Worm (Caenorhabditis elegans) whole organism, late embryonic: ENCODE measurements around the gene srr-6.

Experiments used
- C08G9.2 ChIP-seq: sonication (generic microtip); optimal IDR thresholded peaks from 2 replicates; lab custom pipeline; 2016; ENCODE audit warnings: mild to moderate bottlenecking, missing genetic modification characterization, moderate library complexity, missing compliant biosample characterization
- K09A11.1 ChIP-seq: sonication (generic microtip); optimal IDR thresholded peaks from 2 replicates; lab custom pipeline; 2017; ENCODE audit warnings: antibody characterized with exemption, mild to moderate bottlenecking, missing genetic modification characterization, missing compliant biosample characterization; ENCODE audit not compliant: insufficient read depth
- T23F11.4 ChIP-seq: fragments of 200-800 bp; sonication (Bioruptor generic); optimal IDR thresholded peaks from 2 replicates; lab custom pipeline; 2018; ENCODE audit warnings: mild to moderate bottlenecking, missing genetic modification characterization, missing compliant biosample characterization
- Y22D7AL.16 ChIP-seq: sonication (generic microtip); optimal IDR thresholded peaks from 2 replicates; lab custom pipeline; 2016; ENCODE audit warnings: missing genetic modification characterization, missing compliant biosample characterization
- ahr-1 ChIP-seq: sonication (generic microtip); optimal IDR thresholded peaks from 2 replicates; lab custom pipeline; 2016; ENCODE audit warnings: missing genetic modification characterization, missing compliant biosample characterization
- ceh-18 ChIP-seq: sonication (generic microtip); optimal IDR thresholded peaks from 2 replicates; lab custom pipeline; 2016; ENCODE audit warnings: missing genetic modification characterization, missing compliant biosample characterization
- ceh-2 ChIP-seq: sonication (generic microtip); optimal IDR thresholded peaks from 2 replicates; lab custom pipeline; 2016; ENCODE audit warnings: missing genotype, missing genetic modification characterization, missing compliant biosample characterization
- ceh-22 ChIP-seq: sonication (generic microtip); optimal IDR thresholded peaks from 2 replicates; lab custom pipeline; 2017; ENCODE audit warnings: missing biosample characterization, missing genetic modification characterization
- ceh-30 ChIP-seq: fragments of 150-350 bp; optimal IDR thresholded peaks from 2 replicates; lab custom pipeline; 2014; ENCODE audit warnings: missing biosample characterization, missing genetic modification characterization
- ceh-31 ChIP-seq: sonication (generic microtip); optimal IDR thresholded peaks from 2 replicates; lab custom pipeline; 2016; ENCODE audit warnings: missing genetic modification characterization, missing compliant biosample characterization
- ceh-34 ChIP-seq: sonication (generic microtip); optimal IDR thresholded peaks from 2 replicates; lab custom pipeline; 2016; ENCODE audit warnings: mild to moderate bottlenecking, missing genetic modification characterization, missing compliant biosample characterization
- ceh-48 ChIP-seq: sonication (generic microtip); optimal IDR thresholded peaks from 2 replicates; lab custom pipeline; 2016; ENCODE audit warnings: missing genetic modification characterization, inconsistent platforms, missing compliant biosample characterization
- ceh-6 ChIP-seq: fragments of 200-800 bp; sonication (Bioruptor generic); optimal IDR thresholded peaks from 2 replicates; lab custom pipeline; 2018; ENCODE audit warnings: mild to moderate bottlenecking, missing genetic modification characterization, missing compliant biosample characterization
- che-1 ChIP-seq: sonication (generic microtip); optimal IDR thresholded peaks from 2 replicates; lab custom pipeline; 2016; ENCODE audit warnings: mild to moderate bottlenecking, missing genetic modification characterization, missing compliant biosample characterization
- elt-2 ChIP-seq: sonication (generic microtip); optimal IDR thresholded peaks from 2 replicates; lab custom pipeline; 2016; ENCODE audit warnings: missing genetic modification reagents, missing genetic modification characterization, missing compliant biosample characterization
- elt-4 ChIP-seq: sonication (generic microtip); optimal IDR thresholded peaks from 2 replicates; lab custom pipeline; 2016; ENCODE audit warnings: missing genetic modification characterization, missing compliant biosample characterization
- ets-4 ChIP-seq: sonication (generic microtip); optimal IDR thresholded peaks from 2 replicates; lab custom pipeline; 2016; ENCODE audit warnings: missing genetic modification characterization, missing compliant biosample characterization
- eyg-1 ChIP-seq: sonication (generic microtip); optimal IDR thresholded peaks from 2 replicates; lab custom pipeline; 2016; ENCODE audit warnings: missing genotype, missing genetic modification characterization, missing compliant biosample characterization
- fax-1 ChIP-seq: sonication (generic microtip); optimal IDR thresholded peaks from 2 replicates; lab custom pipeline; 2016; ENCODE audit warnings: missing genotype, missing genetic modification characterization, missing compliant biosample characterization
- fkh-10 ChIP-seq: fragments of 150-350 bp; optimal IDR thresholded peaks from 2 replicates; lab custom pipeline; 2014; ENCODE audit warnings: missing biosample characterization, missing genetic modification reagents, missing genetic modification characterization
- hlh-13 ChIP-seq: fragments of 200-800 bp; sonication (Bioruptor generic); optimal IDR thresholded peaks from 2 replicates; lab custom pipeline; 2018; ENCODE audit warnings: mild to moderate bottlenecking, missing genetic modification characterization, missing compliant biosample characterization
- hlh-15 ChIP-seq: sonication (generic microtip); optimal IDR thresholded peaks from 2 replicates; lab custom pipeline; 2016; ENCODE audit warnings: missing genetic modification characterization, missing compliant biosample characterization
- hlh-6 ChIP-seq: sonication (generic microtip); optimal IDR thresholded peaks from 2 replicates; lab custom pipeline; 2016; ENCODE audit warnings: missing genotype, missing genetic modification characterization, missing compliant biosample characterization
- lim-6 ChIP-seq: sonication (generic microtip); optimal IDR thresholded peaks from 2 replicates; lab custom pipeline; 2016; ENCODE audit warnings: missing genetic modification characterization, missing compliant biosample characterization
- mec-3 ChIP-seq: sonication (generic microtip); optimal IDR thresholded peaks from 2 replicates; lab custom pipeline; 2016; ENCODE audit warnings: borderline replicate concordance, missing genetic modification characterization, missing compliant biosample characterization
- nfya-1 ChIP-seq: sonication (generic microtip); optimal IDR thresholded peaks from 2 replicates; lab custom pipeline; 2017; ENCODE audit warnings: missing genetic modification characterization, mild to moderate bottlenecking, missing compliant biosample characterization, antibody characterized with exemption, moderate library complexity
- nhr-11 ChIP-seq: fragments of 150-350 bp; optimal IDR thresholded peaks from 2 replicates; lab custom pipeline; 2014; ENCODE audit warnings: missing biosample characterization, missing genetic modification characterization
- pag-3 ChIP-seq: sonication (generic microtip); optimal IDR thresholded peaks from 2 replicates; lab custom pipeline; 2016; ENCODE audit warnings: missing compliant biosample characterization, missing genetic modification characterization, borderline replicate concordance
- pat-9 ChIP-seq: fragments of 200-800 bp; sonication (Bioruptor generic); optimal IDR thresholded peaks from 2 replicates; lab custom pipeline; 2018; ENCODE audit warnings: mild to moderate bottlenecking, missing genetic modification characterization, moderate library complexity, missing compliant biosample characterization
- pax-1 ChIP-seq: fragments of 150-350 bp; optimal IDR thresholded peaks from 2 replicates; lab custom pipeline; 2014; ENCODE audit warnings: missing biosample characterization, missing genetic modification characterization
- pha-2 ChIP-seq: sonication (generic microtip); optimal IDR thresholded peaks from 2 replicates; lab custom pipeline; 2017; ENCODE audit warnings: mild to moderate bottlenecking, missing genetic modification characterization, missing compliant biosample characterization
- pha-4 ChIP-seq: fragments of 150-350 bp; optimal IDR thresholded peaks from 2 replicates; lab custom pipeline; 2018; ENCODE audit warnings: missing biosample characterization, missing genetic modification reagents, missing genetic modification characterization
- ref-2 ChIP-seq: sonication (generic microtip); optimal IDR thresholded peaks from 2 replicates; lab custom pipeline; 2016; ENCODE audit warnings: missing genetic modification characterization, missing compliant biosample characterization
- rnt-1 ChIP-seq: sonication (generic microtip); optimal IDR thresholded peaks from 2 replicates; lab custom pipeline; 2016; ENCODE audit warnings: missing genetic modification characterization, missing compliant biosample characterization
- sox-2 ChIP-seq: fragments of 200-800 bp; sonication (Bioruptor generic); IDR thresholded peaks from 2 replicates; pipeline ENCODE4 v1.3.6; 2022; ENCODE audit warnings: missing genetic modification reagents, missing genetic modification characterization, missing compliant biosample characterization
- sox-4 ChIP-seq: sonication (generic microtip); optimal IDR thresholded peaks from 2 replicates; lab custom pipeline; 2017; ENCODE audit warnings: mild to moderate bottlenecking, missing genetic modification characterization, inconsistent platforms, missing compliant biosample characterization
- ttx-3 ChIP-seq: sonication (generic microtip); optimal IDR thresholded peaks from 2 replicates; lab custom pipeline; 2016; ENCODE audit warnings: missing genetic modification reagents, missing genetic modification characterization, missing compliant biosample characterization
- unc-3 ChIP-seq, 2 experiments: fragments of 200-800 bp in 1 of 2; sonication (Bioruptor generic) in 1 of 2; sonication (generic microtip) in 1 of 2; conservative IDR thresholded peaks in 1 of 2; optimal IDR thresholded peaks in 1 of 2; 2 replicates each; pipeline versions ENCODE4 v1.3.6 to Lab custom; 2016 to 2022; ENCODE audit warnings: missing compliant biosample characterization in 2 of 2, missing genetic modification characterization in 2 of 2, missing genetic modification reagents in 1 of 2
- unc-42 ChIP-seq: sonication (generic microtip); optimal IDR thresholded peaks from 2 replicates; lab custom pipeline; 2016; ENCODE audit warnings: missing genotype, missing genetic modification characterization, missing compliant biosample characterization
- unc-55 ChIP-seq: sonication (generic microtip); optimal IDR thresholded peaks from 2 replicates; lab custom pipeline; 2017; ENCODE audit warnings: missing biosample characterization, missing genetic modification reagents, missing genetic modification characterization

srr-6 gene

DNA sequence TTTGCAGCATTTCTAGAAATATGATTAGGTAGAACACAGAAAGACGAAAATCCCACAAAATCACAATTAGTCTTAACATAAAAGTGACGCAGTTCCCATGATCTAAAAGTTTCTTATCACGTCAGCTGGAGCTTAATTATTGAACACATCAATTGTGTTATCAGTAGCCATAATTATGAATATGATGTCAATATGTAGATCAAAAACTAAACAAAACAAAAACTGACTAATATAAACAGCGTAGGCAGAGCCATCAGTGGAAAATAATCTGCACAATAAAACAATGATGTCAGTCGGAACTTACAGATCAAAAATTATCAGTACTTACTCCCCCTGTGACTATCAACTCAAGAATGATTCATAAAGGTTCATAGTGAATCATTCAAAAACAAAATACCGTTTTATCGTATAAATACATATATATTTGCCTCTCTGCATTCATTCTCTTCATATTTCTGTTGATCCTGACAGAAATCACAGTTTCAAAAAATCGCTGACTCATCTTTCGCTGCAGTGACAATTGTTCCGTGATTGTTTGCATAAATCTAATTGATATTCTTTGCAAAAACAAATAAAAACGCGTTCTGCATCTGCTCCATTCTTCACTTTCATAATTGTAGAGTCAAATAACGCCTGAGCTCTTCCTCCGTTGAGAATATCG lies at the start of gene srr-6:
Gene srr-6 (plus strand): TSS at position 611 of the 661 bp plus-strand sequence.
- TF ChIP-seq pag-3 (tag; lab: Kevin White, UChicago) = no peak
- TF ChIP-seq elt-2 = peak; percentile 80
- TF ChIP-seq nhr-11 (tag; lab: Kevin White, UChicago) = no peak
- TF ChIP-seq Y22D7AL.16 = no peak
- no peak for TF ChIP-seq sox-2 (GFP tag; lab: Robert Waterston, UW)
- TF ChIP-seq, all 69 proteins: peak for 1

ce11 chrV:4962968-4963367 lies 49.6 kb upstream of the srr-6 start, which contains the start of gene tam-1:
Gene tam-1, minus strand, starts transcription at chrV:4963102.
- TF ChIP-seq ahr-1 = no peak
- peak; percentile 14 for TF ChIP-seq nfya-1
- TF ChIP-seq elt-4 (tag; lab: Kevin White, UChicago) = no peak
- TF ChIP-seq pag-3 (tag; lab: Kevin White, UChicago) = no peak
- TF ChIP-seq che-1 (tag; lab: Kevin White, UChicago) = no peak
- TF ChIP-seq mec-3 (tag; lab: Kevin White, UChicago) = no peak
- TF ChIP-seq fkh-10 (GFP tag; lab: Kevin White, UChicago) = no peak
- TF ChIP-seq ets-4 = no peak
- no peak for TF ChIP-seq C08G9.2 (tag; lab: Kevin White, UChicago)
- no peak for TF ChIP-seq ceh-30 (tag; lab: Kevin White, UChicago)
- TF ChIP-seq hlh-15 (tag; lab: Kevin White, UChicago) = no peak
- no peak for TF ChIP-seq pat-9 (tag; lab: Kevin White, UChicago)
- no peak for TF ChIP-seq ceh-22 (tag; lab: Kevin White, UChicago)
- peak; percentile 13 for TF ChIP-seq unc-55 (GFP tag; lab: Kevin White, UChicago)
- TF ChIP-seq unc-42 (tag; lab: Kevin White, UChicago) = peak; percentile 33
- TF ChIP-seq ttx-3 (tag; lab: Kevin White, UChicago) = no peak
- no peak for TF ChIP-seq pax-1
- TF ChIP-seq lim-6 = no peak
- TF ChIP-seq unc-3 (GFP tag; conservative IDR thresholded peaks at IDR 0.05; lab: Robert Waterston, UW) = no peak
- no peak for TF ChIP-seq unc-3 (tag; optimal IDR thresholded peaks at IDR 0.05; lab: Kevin White, UChicago)
- no peak for TF ChIP-seq rnt-1 (tag; lab: Kevin White, UChicago)
- TF ChIP-seq elt-2 = no peak
- no peak for TF ChIP-seq pha-4 (tag; lab: Kevin White, UChicago)
- no peak for TF ChIP-seq ceh-2 (tag; lab: Kevin White, UChicago)
- TF ChIP-seq hlh-6 (tag; lab: Kevin White, UChicago) = no peak
- TF ChIP-seq ref-2 (tag; lab: Kevin White, UChicago) = no peak
- TF ChIP-seq ceh-48 (tag; lab: Kevin White, UChicago) = peak; percentile 27
- no peak for TF ChIP-seq eyg-1 (tag; lab: Kevin White, UChicago)
- no peak for TF ChIP-seq ceh-34
- no peak for TF ChIP-seq ceh-18 (tag; lab: Kevin White, UChicago)
- no peak for TF ChIP-seq hlh-13 (GFP tag; lab: Kevin White, UChicago)
- no peak for TF ChIP-seq K09A11.1 (tag; lab: Kevin White, UChicago)
- no peak for TF ChIP-seq fax-1 (tag; lab: Kevin White, UChicago)
- no peak for TF ChIP-seq ceh-6 (GFP tag; lab: Kevin White, UChicago)
- TF ChIP-seq sox-2 (GFP tag; lab: Robert Waterston, UW) = no peak; the same call in 1 of the 2 replicates
- TF ChIP-seq T23F11.4 = no peak
- TF ChIP-seq ceh-31 = no peak

DNA sequence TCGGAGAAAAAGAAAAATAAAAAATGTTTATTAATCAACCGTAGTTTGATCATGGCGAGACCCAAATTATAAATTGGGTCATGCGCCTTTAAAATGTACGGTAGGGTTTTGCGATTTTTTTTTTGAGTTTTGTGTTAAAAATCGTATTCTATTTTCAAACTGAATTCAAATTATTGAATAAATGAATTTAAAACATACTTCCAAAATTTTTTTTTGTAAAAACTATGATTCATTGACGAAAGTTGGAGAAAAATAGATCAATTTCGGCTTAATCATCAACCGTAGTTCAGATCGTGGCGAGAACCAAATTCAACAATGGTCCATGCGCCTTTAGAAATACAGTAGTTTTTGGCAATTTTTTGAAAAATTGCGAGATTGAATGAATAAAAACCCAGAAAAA lies 49.0 kb upstream of the srr-6 start:
- TF ChIP-seq ceh-48 (tag; lab: Kevin White, UChicago) = no peak
- no peak for TF ChIP-seq pax-1
- no peak for TF ChIP-seq ref-2 (tag; lab: Kevin White, UChicago)
- TF ChIP-seq sox-4 (tag; lab: Kevin White, UChicago) = no peak
- TF ChIP-seq pha-2 (tag; lab: Kevin White, UChicago) = no peak
- no peak for TF ChIP-seq ahr-1
